Fruit fly (Drosophila melanogaster) S2 (cell line): ENCODE data around the gene Polr2A.

Experiments
- CG8478 ChIP-seq: fragments of >200 bp; optimal IDR thresholded peaks from 2 replicates; lab custom pipeline; 2018
- CTCF ChIP-seq, 2 experiments: fragments of >200 bp; optimal IDR thresholded peaks; 2 replicates each; lab custom pipeline; 2018

Gene Polr2A

DNA sequence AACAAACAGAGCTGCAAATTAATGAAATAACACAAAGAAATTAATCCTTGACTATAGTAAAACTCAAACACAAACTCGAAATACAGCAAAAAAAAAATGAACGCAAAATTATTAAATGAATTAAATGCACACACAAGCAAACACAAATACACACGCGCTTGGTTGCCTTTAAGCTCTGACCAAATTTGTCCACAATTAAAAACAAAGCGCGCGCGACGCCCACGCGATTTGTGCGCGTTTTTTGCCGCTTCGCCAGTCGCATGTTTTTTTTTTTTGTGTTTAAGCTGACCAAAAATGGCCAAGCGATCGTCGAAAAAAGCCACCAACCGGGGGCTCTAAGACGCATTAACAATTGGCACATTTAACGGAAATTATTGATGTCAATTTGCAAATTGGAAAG, 26.8 kb downstream of the Polr2A start:
- TF ChIP-seq CG8478 (lab: Kevin White, UChicago) (no peak), CTCF (optimal IDR thresholded peaks at IDR 0.05; lab: Kevin White, UChicago) (no peak)

DNA sequence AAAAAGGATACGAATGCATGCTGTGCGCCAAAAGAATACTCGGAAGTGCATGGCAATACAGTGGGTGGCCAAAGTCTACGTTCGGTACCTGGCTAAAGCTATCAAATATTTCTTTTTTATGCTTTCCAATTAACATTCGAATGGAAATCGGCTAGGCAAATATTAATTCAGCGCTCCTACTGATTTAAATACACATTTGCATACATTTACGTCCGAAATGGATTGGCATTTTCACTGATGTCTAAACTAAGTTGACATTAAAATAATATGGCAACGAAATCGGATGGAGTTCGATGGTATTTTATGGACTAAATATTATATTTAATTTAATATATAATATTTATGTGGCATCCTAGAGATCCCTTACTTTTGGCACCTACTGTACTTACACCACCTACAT, 27.6 kb downstream of the Polr2A start:
- TF ChIP-seq CG8478 (lab: Kevin White, UChicago) (no peak), CTCF (optimal IDR thresholded peaks at IDR 0.05; lab: Kevin White, UChicago) (no peak)

DNA sequence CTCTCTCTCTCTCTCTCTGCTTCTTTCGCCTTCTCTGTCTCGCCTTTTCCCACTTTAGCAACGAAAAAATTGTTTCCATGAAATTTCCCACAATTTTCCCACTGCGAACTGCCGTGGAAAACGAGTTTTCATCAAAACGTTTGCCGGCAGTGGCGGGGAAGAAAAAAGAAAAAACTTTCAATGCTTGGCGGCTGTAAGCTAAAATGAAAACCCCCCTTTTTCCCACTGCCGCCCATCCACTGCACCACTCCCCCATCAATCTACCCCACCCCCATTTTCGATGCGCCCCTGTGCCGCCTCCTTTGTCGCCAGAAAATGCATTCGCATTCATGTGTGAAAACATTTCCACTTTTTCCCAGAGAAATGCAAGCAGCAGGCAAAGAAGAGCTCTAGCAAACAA, 38.9 kb downstream of the Polr2A start:
- no peak for TF ChIP-seq CG8478 (lab: Kevin White, UChicago)
- TF ChIP-seq CTCF (optimal IDR thresholded peaks at IDR 0.05; lab: Kevin White, UChicago): no peak

DNA sequence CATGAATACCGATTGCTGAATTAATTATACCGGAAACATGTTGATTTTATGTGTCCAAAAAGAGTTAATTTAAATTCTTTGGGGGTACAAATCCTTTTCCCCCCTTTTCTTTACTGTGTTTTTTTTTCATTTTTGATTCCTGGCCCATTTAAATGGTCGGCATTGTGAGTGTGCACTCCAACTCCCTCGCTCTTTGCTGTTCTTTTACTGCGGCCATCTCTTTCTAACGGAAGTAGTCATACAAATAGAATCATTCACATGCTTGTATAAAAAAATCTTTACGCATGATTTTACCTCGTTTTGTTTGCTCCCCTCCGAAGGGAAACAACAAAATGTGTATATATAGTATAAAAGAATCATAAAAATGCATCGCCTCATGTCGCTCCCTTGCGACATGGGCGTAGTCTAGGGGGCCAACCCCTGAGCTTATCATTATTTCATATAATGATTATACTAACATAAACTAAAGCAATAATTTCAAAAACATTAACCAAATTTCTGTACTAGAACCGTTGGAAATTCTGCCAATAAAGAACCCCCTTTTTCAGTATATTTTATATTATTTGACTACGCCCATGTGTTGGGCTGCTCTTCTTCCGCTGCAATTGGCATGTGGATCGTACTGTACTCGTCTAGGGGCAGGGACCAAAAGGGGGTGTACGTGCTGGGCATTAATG, 42.0 kb downstream of the Polr2A start:
- TF ChIP-seq CG8478 (lab: Kevin White, UChicago) (no peak), CTCF (optimal IDR thresholded peaks at IDR 0.05; lab: Kevin White, UChicago) (no peak)

DNA sequence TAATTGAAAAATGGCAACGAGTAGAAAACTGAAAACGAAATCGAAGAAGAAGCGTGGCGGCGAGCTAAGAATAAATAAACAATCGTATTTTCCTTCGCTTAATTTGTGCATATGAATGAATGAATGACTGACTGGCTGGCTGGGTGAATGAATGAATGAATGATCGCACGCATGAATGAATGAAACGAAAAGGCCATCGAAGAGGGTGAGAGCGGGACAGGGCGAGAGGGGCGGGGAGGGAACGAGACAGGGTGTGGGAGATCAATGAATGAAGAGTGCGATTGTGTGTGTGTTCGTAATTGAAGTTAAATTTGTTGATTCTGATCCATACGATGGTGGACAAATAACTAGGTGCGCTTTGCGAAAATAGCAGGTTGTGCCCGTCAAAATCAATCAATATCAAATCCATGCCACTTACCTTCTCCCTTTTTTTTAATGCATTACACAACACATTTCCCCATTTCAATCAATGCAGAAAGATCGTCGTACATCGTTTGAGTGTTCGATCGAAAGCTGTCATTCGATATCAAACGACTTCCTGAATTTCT, 43.0 kb downstream of the Polr2A start:
- TF ChIP-seq CG8478 (lab: Kevin White, UChicago) (no peak), CTCF (optimal IDR thresholded peaks at IDR 0.05; lab: Kevin White, UChicago) (no peak)

DNA sequence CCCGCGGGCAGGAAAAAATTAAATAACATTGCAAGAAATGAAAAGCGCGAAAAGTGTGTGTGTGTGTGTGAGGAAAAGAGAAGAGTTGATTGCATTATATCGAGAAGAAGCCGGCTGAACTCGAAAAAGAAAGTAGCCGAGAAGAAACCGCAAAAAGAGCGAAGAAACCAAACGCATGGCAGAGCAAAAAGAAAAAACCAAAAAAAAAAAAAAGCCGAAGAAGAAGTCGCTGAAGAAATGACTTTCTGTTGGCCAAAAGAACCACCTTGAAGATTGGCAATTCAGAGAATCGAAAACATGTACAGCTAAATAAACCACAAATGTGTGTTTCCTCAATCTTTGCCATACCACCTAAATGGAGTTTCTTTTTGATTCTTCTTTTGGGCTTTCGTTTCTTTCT, 46.2 kb downstream of the Polr2A start:
- no peak for TF ChIP-seq CTCF (optimal IDR thresholded peaks at IDR 0.05; lab: Kevin White, UChicago)
- no peak for TF ChIP-seq CG8478 (lab: Kevin White, UChicago)

DNA sequence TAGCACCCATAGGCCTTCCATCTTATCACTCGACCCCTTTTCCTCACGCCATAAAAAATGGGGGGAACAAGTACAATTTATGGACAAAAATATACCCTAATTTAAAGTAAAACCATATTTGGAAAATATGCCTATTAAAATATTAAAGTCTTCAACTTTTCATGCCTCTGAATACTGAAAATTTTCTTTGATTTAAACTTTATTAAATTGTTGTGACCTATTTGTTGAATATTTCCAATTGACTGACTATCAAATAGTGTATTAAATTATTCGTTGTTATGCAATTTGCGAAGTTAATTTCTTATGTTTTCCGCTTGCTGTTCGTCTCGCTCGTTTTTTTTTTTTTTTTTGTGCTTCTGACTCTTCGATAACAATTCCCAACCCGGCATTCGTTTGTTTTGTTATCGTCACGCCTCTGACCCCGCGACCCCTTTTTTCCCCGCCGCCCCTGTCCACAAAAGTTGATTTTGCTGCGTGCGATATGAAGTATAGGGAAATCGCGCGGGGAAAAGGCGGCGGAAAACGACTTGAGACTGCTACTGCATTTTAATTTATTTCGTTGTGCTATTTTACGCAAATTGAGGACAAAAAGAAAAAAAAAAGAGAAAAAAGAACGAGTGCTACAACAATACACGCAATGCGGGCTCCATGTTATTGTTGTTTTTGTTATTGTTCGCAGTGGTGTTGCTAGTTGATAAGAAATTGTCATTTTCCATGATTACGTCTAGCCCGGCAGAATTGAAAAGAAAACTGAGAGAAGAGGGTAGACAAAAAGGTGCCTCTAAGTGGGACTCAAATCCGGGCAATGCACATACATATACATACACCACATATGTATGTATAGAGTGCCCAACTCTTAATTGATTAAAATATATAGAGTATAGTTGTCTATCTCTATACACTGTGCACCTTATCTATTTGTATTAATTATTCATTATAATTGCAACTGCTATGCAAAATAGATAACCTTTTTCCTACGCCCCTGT, 48.3 kb downstream of the Polr2A start:
- TF ChIP-seq CG8478 (lab: Kevin White, UChicago): no peak
- TF ChIP-seq CTCF (optimal IDR thresholded peaks at IDR 0.05; lab: Kevin White, UChicago): no peak

DNA sequence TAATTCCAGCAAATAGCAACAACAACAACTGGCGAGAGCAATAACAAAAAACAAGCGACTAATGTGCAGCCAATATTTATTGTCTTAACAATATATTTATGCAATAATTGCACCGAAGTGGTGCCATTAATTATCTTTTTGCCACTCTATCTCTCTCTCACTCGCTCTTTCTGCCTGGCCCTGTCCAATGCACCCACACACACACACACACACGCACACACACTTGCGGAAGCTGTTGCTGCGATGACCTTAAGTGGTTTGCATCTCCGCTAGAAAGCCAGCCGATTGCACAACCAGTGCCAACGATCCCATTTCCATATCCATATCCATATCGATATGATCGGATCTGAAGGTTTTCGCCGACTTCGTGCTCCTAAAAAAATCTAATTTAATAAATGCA, 49.9 kb downstream of the Polr2A start:
- no peak for TF ChIP-seq CG8478 (lab: Kevin White, UChicago)
- no peak for TF ChIP-seq CTCF (optimal IDR thresholded peaks at IDR 0.05; lab: Kevin White, UChicago)

DNA sequence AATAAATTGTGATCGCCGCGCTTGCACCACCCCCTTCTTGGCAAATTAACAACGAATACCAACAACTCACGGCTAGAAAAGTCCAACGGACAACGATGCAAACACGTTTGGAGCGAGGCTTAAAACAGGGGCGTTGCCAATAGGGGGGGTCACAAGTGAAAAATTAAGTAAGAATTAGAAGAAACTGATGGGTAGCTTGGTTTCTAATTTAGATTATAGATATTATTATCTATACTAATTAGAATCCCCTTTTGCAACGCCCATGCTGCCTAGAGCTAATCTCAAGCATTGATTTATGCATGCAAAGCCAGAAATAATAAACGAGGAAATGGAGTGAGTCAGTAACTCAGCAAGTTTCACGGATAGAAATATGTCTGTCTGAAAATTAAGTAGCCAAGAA, 51.7 kb downstream of the Polr2A start:
- TF ChIP-seq CG8478 (lab: Kevin White, UChicago): no peak

DNA sequence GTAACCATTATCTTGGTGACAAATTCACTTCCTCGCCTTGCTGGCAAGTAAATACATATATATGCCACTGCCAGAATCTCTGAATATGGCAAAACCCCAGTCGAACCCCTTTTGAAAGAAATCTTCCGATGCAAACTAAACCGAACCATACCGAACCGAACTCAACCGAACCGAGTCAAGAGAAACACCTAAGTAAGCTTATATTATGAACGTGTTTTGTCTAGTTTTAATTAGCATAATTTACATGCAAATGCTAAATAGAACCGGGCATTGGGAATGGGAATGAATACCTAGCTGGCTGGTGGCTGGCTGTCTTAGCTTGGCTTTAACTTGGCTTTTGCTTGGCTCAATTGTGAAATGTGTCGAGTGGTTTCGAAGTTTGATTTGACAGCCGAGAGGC, 52.8 kb downstream of the Polr2A start:
- TF ChIP-seq CTCF (optimal IDR thresholded peaks at IDR 0.05; lab: Kevin White, UChicago) (no peak), CG8478 (lab: Kevin White, UChicago) (no peak)

DNA sequence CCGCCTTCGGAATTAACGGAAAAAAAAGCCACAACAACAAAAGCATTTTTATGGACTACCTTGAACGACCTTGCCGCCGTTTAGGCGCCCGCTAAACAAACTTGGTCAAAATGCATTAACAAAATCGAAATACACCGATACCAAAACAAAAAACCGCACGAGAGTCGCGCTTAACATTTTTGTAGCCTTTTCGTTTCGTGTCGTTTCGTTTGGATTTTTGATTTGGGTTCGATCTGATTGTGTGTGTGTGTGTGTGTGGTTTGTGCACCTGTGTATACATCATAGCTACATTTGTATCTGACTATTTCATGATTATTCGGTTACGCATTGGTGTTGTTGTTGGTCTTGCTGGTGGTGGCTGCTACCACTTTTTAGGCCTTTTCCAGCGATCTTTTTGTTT, 54.6 kb downstream of the Polr2A start:
- no peak for TF ChIP-seq CTCF (optimal IDR thresholded peaks at IDR 0.05; lab: Kevin White, UChicago)

DNA sequence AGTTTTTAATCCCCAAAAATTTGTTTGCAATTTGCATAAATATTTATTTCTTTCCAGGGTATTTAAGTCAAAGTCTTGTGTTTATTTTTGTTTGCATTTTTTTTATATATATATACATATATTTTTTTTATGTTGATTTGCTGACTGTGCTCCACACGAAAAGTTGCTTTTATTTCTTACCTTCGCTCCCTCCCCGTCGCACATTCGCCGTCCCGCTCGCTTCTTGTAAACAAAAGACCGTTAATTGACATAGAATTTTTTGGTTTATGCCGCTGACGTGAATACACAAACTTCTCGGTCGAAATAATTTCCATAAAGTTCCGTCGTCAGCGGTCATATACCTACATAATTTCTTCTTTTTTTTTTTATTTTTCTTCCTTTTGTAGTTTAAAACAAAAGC, 57.3 kb downstream of the Polr2A start:
- no peak for TF ChIP-seq CG8478 (lab: Kevin White, UChicago)
- no peak for TF ChIP-seq CTCF (optimal IDR thresholded peaks at IDR 0.05; lab: Kevin White, UChicago)
